Worm (Caenorhabditis elegans) whole organism, young adult: ENCODE results near the gene C56A3.6.

Source experiments
- B0261.1 ChIP-seq: sonication (generic microtip); optimal IDR thresholded peaks from 2 replicates; lab custom pipeline; 2016; ENCODE audit warnings: mild to moderate bottlenecking, missing genetic modification characterization, moderate library complexity, missing compliant biosample characterization
- B0336.3 ChIP-seq: fragments of 200-800 bp; sonication (Bioruptor generic); IDR thresholded peaks from 2 replicates; pipeline ENCODE4 v1.3.6; 2022; ENCODE audit warnings: missing genetic modification characterization, missing compliant biosample characterization
- C17E4.6 ChIP-seq: fragments of 200-800 bp; sonication (Bioruptor generic); IDR thresholded peaks from 2 replicates; pipeline ENCODE4 v1.3.6; 2022; ENCODE audit warnings: missing genetic modification reagents, missing genetic modification characterization, missing compliant biosample characterization
- D2030.7 ChIP-seq: fragments of 200-800 bp; sonication (Bioruptor generic); IDR thresholded peaks from 2 replicates; pipeline ENCODE4 v1.3.6; 2022; ENCODE audit warnings: missing genetic modification reagents, missing genetic modification characterization, missing compliant biosample characterization
- F23B12.7 ChIP-seq: sonication (generic microtip); optimal IDR thresholded peaks from 2 replicates; lab custom pipeline; 2017; ENCODE audit warnings: missing genetic modification characterization, mild to moderate bottlenecking, missing compliant biosample characterization, antibody characterized with exemption, moderate library complexity; ENCODE audit not compliant: insufficient read depth
- K12H6.12 ChIP-seq: fragments of 200-800 bp; sonication (Bioruptor generic); optimal IDR thresholded peaks from 2 replicates; lab custom pipeline; 2018; ENCODE audit warnings: mild to moderate bottlenecking, missing genetic modification characterization, missing compliant biosample characterization
- Y53G8AR.9 ChIP-seq: fragments of 200-800 bp; sonication (Bioruptor generic); conservative IDR thresholded peaks from 2 replicates; pipeline ENCODE4 v1.3.6; 2022; ENCODE audit warnings: missing genetic modification reagents, missing genetic modification characterization, missing compliant biosample characterization
- ZK185.1 ChIP-seq: sonication (generic microtip); optimal IDR thresholded peaks from 2 replicates; lab custom pipeline; 2016; ENCODE audit warnings: mild to moderate bottlenecking, missing genetic modification characterization, missing compliant biosample characterization; ENCODE audit not compliant: poor library complexity, severe bottlenecking
- athp-1 ChIP-seq: sonication (generic microtip); optimal IDR thresholded peaks from 2 replicates; lab custom pipeline; 2017; ENCODE audit warnings: mild to moderate bottlenecking, missing genetic modification characterization, missing compliant biosample characterization
- attf-3 ChIP-seq: fragments of 200-800 bp; sonication (Bioruptor generic); conservative IDR thresholded peaks from 2 replicates; pipeline ENCODE4 v1.3.6; 2022; ENCODE audit warnings: missing genetic modification reagents, missing genetic modification characterization, missing compliant biosample characterization
- attf-5 ChIP-seq: fragments of 200-800 bp; sonication (Bioruptor generic); optimal IDR thresholded peaks from 2 replicates; lab custom pipeline; 2018; ENCODE audit warnings: mild to moderate bottlenecking, missing genetic modification characterization, missing compliant biosample characterization
- cebp-1 ChIP-seq, 2 experiments: fragments of 200-800 bp in 1 of 2; sonication (Bioruptor generic) in 1 of 2; sonication (generic microtip) in 1 of 2; IDR thresholded peaks in 1 of 2; optimal IDR thresholded peaks in 1 of 2; 2 replicates each; pipeline versions ENCODE4 v1.3.6 to Lab custom; 2017 to 2022; ENCODE audit warnings: missing compliant biosample characterization in 2 of 2, missing genetic modification characterization in 2 of 2, mild to moderate bottlenecking in 1 of 2, missing genetic modification reagents in 1 of 2, moderate library complexity in 1 of 2
- ceh-27 ChIP-seq: fragments of 200-800 bp; sonication (Bioruptor generic); optimal IDR thresholded peaks from 2 replicates; lab custom pipeline; 2018; ENCODE audit warnings: mild to moderate bottlenecking, missing genetic modification characterization, moderate library complexity, missing compliant biosample characterization
- ceh-91 ChIP-seq: fragments of 200-800 bp; sonication (Bioruptor generic); IDR thresholded peaks from 2 replicates; pipeline ENCODE4 v1.3.6; 2022; ENCODE audit warnings: missing genetic modification reagents, missing genetic modification characterization, missing compliant biosample characterization
- egrh-3 ChIP-seq: fragments of 200-800 bp; sonication (Bioruptor generic); IDR thresholded peaks from 2 replicates; pipeline ENCODE4 v1.3.6; 2022; ENCODE audit warnings: missing genetic modification reagents, missing genetic modification characterization, missing compliant biosample characterization
- ets-4 ChIP-seq: fragments of 200-800 bp; sonication (Bioruptor generic); optimal IDR thresholded peaks from 2 replicates; lab custom pipeline; 2018; ENCODE audit warnings: mild to moderate bottlenecking, missing genetic modification characterization, missing compliant biosample characterization
- hmg-1.2 ChIP-seq: fragments of 200-800 bp; sonication (Bioruptor generic); IDR thresholded peaks from 2 replicates; pipeline ENCODE4 v1.3.6; 2022; ENCODE audit warnings: missing genetic modification reagents, missing genetic modification characterization, missing compliant biosample characterization
- let-526 ChIP-seq: fragments of 200-800 bp; sonication (Bioruptor generic); IDR thresholded peaks from 2 replicates; pipeline ENCODE4 v1.3.6; 2022; ENCODE audit warnings: missing genetic modification reagents, missing genetic modification characterization, missing compliant biosample characterization
- lin-35 ChIP-seq, 3 experiments: fragments of 150-350 bp in 2 of 3; sonication (generic microtip) in 1 of 3; optimal IDR thresholded peaks; 2 replicates each; lab custom pipeline; 2014 to 2018; ENCODE audit warnings: missing biosample characterization in 3 of 3, missing genetic modification characterization in 3 of 3, missing genetic modification reagents in 3 of 3
- lin-40 ChIP-seq: sonication (generic microtip); optimal IDR thresholded peaks from 2 replicates; lab custom pipeline; 2016; ENCODE audit warnings: missing genetic modification characterization, mild to moderate bottlenecking, missing compliant biosample characterization, missing genotype, missing genetic modification reagents
- lsy-27 ChIP-seq: sonication (generic microtip); optimal IDR thresholded peaks from 2 replicates; lab custom pipeline; 2017; ENCODE audit warnings: missing genetic modification characterization, mild to moderate bottlenecking, missing compliant biosample characterization, antibody characterized with exemption, missing genotype, borderline replicate concordance; ENCODE audit not compliant: insufficient read depth
- madf-3 ChIP-seq: fragments of 200-800 bp; sonication (Bioruptor generic); IDR thresholded peaks from 2 replicates; pipeline ENCODE4 v1.3.6; 2022; ENCODE audit warnings: missing genetic modification reagents, missing genetic modification characterization, missing compliant biosample characterization
- mcd-1 ChIP-seq: fragments of 200-800 bp; sonication (Bioruptor generic); IDR thresholded peaks from 2 replicates; pipeline ENCODE4 v1.3.6; 2022; ENCODE audit warnings: missing genetic modification reagents, missing genetic modification characterization, missing compliant biosample characterization
- nfya-1 ChIP-seq: sonication (generic microtip); optimal IDR thresholded peaks from 2 replicates; lab custom pipeline; 2017; ENCODE audit warnings: antibody characterized with exemption, missing compliant biosample characterization, missing genetic modification characterization, borderline replicate concordance; ENCODE audit not compliant: insufficient read depth
- nfya-2 ChIP-seq: fragments of 200-800 bp; sonication (Bioruptor generic); IDR thresholded peaks from 2 replicates; pipeline ENCODE4 v1.3.6; 2022; ENCODE audit warnings: missing genetic modification reagents, missing genetic modification characterization, missing compliant biosample characterization
- nfyb-1 ChIP-seq: fragments of 200-800 bp; sonication (Bioruptor generic); IDR thresholded peaks from 2 replicates; pipeline ENCODE4 v1.3.6; 2022; ENCODE audit warnings: missing genetic modification reagents, missing genetic modification characterization, missing compliant biosample characterization
- nhr-120 ChIP-seq: fragments of 200-800 bp; sonication (Bioruptor generic); IDR thresholded peaks from 2 replicates; pipeline ENCODE4 v1.3.6; 2022; ENCODE audit warnings: missing genetic modification characterization, missing compliant biosample characterization
- nhr-80 ChIP-seq: sonication (generic microtip); optimal IDR thresholded peaks from 2 replicates; lab custom pipeline; 2016; ENCODE audit warnings: missing genetic modification characterization, missing compliant biosample characterization
- rcor-1 ChIP-seq: fragments of 200-800 bp; sonication (Bioruptor generic); IDR thresholded peaks from 2 replicates; pipeline ENCODE4 v1.3.6; 2022; ENCODE audit warnings: missing genetic modification reagents, missing genetic modification characterization, missing compliant biosample characterization
- snpc-3.4 ChIP-seq: sonication (generic microtip); optimal IDR thresholded peaks from 2 replicates; lab custom pipeline; 2017; ENCODE audit warnings: missing genetic modification characterization, mild to moderate bottlenecking, missing compliant biosample characterization, antibody characterized with exemption, moderate library complexity, missing genotype, missing genetic modification reagents
- snpc-4 ChIP-seq, 5 experiments: fragments of 150-350 bp in 1 of 5; sonication (generic microtip) in 4 of 5; optimal IDR thresholded peaks; 2 replicates each; lab custom pipeline; 2014 to 2018; ENCODE audit warnings: missing genetic modification characterization in 5 of 5, missing biosample characterization in 3 of 5, antibody characterized with exemption in 2 of 5, mild to moderate bottlenecking in 2 of 5, missing compliant biosample characterization in 2 of 5, missing genotype in 2 of 5, moderate library complexity in 2 of 5, missing genetic modification reagents in 1 of 5
- tbp1 ChIP-seq: fragments of 200-800 bp; sonication (Bioruptor generic); optimal IDR thresholded peaks from 2 replicates; lab custom pipeline; 2018; ENCODE audit warnings: mild to moderate bottlenecking, missing genetic modification characterization, missing compliant biosample characterization
- unc-130 ChIP-seq: sonication (generic microtip); optimal IDR thresholded peaks from 2 replicates; lab custom pipeline; 2016; ENCODE audit warnings: missing genetic modification reagents, missing genetic modification characterization, missing compliant biosample characterization
- ztf-25 ChIP-seq: fragments of 200-800 bp; sonication (Bioruptor generic); IDR thresholded peaks from 2 replicates; pipeline ENCODE4 v1.3.6; 2022; ENCODE audit warnings: missing genetic modification reagents, missing genetic modification characterization, missing compliant biosample characterization
- ztf-3 ChIP-seq: fragments of 200-800 bp; sonication (Bioruptor generic); optimal IDR thresholded peaks from 2 replicates; lab custom pipeline; 2018; ENCODE audit warnings: mild to moderate bottlenecking, missing genetic modification characterization, missing compliant biosample characterization

C56A3.6 gene

ce11 chrV:13556746-13557145 lies 549 bp upstream of the C56A3.6 start, which contains the start of gene cav-2 (continued):
- TF ChIP-seq lsy-27 (tag; lab: Kevin White, UChicago) (no peak), nfyb-1 (peak; percentile 52; the same call in 1 of the 2 replicates), C17E4.6 (GFP tag; lab: Robert Waterston, UW) (no peak)

- TF ChIP-seq egrh-3 (GFP tag; lab: Robert Waterston, UW) (no peak), ets-4 (no peak), ceh-27 (peak; percentile 58), ceh-91 (no peak), nfya-2 (GFP tag; lab: Robert Waterston, UW) (no peak), lin-35 (GFP tag; optimal IDR thresholded peaks at IDR 0.05; lab: Kevin White, UChicago) (peak in 1 of 3 experiments; percentile 20), nfyb-1 (no peak), tbp1 (GFP tag; lab: Kevin White, UChicago) (no peak), ztf-3 (GFP tag; lab: Kevin White, UChicago) (no peak), D2030.7 (GFP tag; lab: Robert Waterston, UW) (0 out of 2 replicates have a peak, but pooled peaks have one; percentile 26), athp-1 (tag; lab: Kevin White, UChicago) (no peak), nfya-1 (no peak), B0261.1 (tag; lab: Kevin White, UChicago) (no peak), F23B12.7 (tag; lab: Kevin White, UChicago) (no peak), Y53G8AR.9 (GFP tag; lab: Robert Waterston, UW) (no peak), let-526 (peak; percentile 63; the same call in 1 of the 2 replicates), mcd-1 (GFP tag; lab: Robert Waterston, UW) (peak; percentile 60), B0336.3 (GFP tag; lab: Robert Waterston, UW) (no peak), cebp-1 (GFP tag; IDR thresholded peaks at IDR 0.05; lab: Robert Waterston, UW) (peak; percentile 92), cebp-1 (tag; optimal IDR thresholded peaks at IDR 0.05; lab: Kevin White, UChicago) (peak; percentile 99), ztf-25 (GFP tag; lab: Robert Waterston, UW) (0 out of 2 replicates have a peak, but pooled peaks have one; percentile 10), lin-40 (tag; lab: Kevin White, UChicago) (peak; percentile 4), K12H6.12 (tag; lab: Kevin White, UChicago) (peak; percentile 27), unc-130 (GFP tag; lab: Kevin White, UChicago) (peak; percentile 28), nhr-120 (GFP tag; lab: Robert Waterston, UW) (no peak), hmg-1.2 (0 out of 2 replicates have a peak, but pooled peaks have one; percentile 21), nhr-80 (peak; percentile 26), attf-5 (GFP tag; lab: Kevin White, UChicago) (peak; percentile 53), ZK185.1 (tag; lab: Kevin White, UChicago) (peak; percentile 48), snpc-4 (GFP tag; optimal IDR thresholded peaks at IDR 0.05; lab: Kevin White, UChicago) (no peak), snpc-4 (tag; optimal IDR thresholded peaks at IDR 0.05; lab: Kevin White, UChicago) (peak in 1 of 4 experiments; percentile 14), madf-3 (GFP tag; lab: Robert Waterston, UW) (no peak), snpc-3.4 (tag; lab: Kevin White, UChicago) (no peak), attf-3 (GFP tag; lab: Robert Waterston, UW) (0 out of 2 replicates have a peak, but pooled peaks have one; percentile 29), rcor-1 (no peak)
Measured at ce11 chrV:13551601-13552000, 4.6 kb downstream of the C56A3.6 start, which contains the start of the genes C56A3.4 and C56A3.5. Gene C56A3.4 (minus strand): TSS chrV:13551754. Gene C56A3.5 (plus strand): TSS chrV:13551967.
